Fruit fly (Drosophila melanogaster) whole organism, pupa: ENCODE measurements around the gene CG43336.

Experiments used
- CG10348 ChIP-seq: fragments of 200-800 bp; sonication (Bioruptor generic); IDR thresholded peaks from 2 replicates; pipeline ENCODE4 v1.3.6; 2022; ENCODE audit warnings: missing biosample characterization, missing genetic modification characterization
- CG12605 ChIP-seq: fragments of 200-800 bp; sonication (Bioruptor generic); IDR thresholded peaks from 2 replicates; pipeline ENCODE4 v1.3.6; 2022; ENCODE audit warnings: missing biosample characterization, missing genetic modification characterization
- CG13204 ChIP-seq: fragments of 200-800 bp; sonication (Bioruptor generic); optimal IDR thresholded peaks from 2 replicates; lab custom pipeline; 2018; ENCODE audit warnings: missing biosample characterization, mild to moderate bottlenecking, missing genetic modification characterization, moderate library complexity
- CG14655 ChIP-seq: fragments of 200-800 bp; sonication (Bioruptor generic); optimal IDR thresholded peaks from 3 replicates; lab custom pipeline; 2017; ENCODE audit warnings: mild to moderate bottlenecking, missing biosample characterization, missing genetic modification reagents, missing genetic modification characterization
- CG15710 ChIP-seq: fragments of 200-800 bp; sonication (Bioruptor generic); optimal IDR thresholded peaks from 2 replicates; lab custom pipeline; 2018; ENCODE audit warnings: missing biosample characterization, mild to moderate bottlenecking, missing genetic modification characterization, moderate library complexity
- CG17806 ChIP-seq: fragments of 200-800 bp; sonication (Bioruptor generic); optimal IDR thresholded peaks from 2 replicates; lab custom pipeline; 2018; ENCODE audit warnings: missing biosample characterization, mild to moderate bottlenecking, missing genetic modification characterization, moderate library complexity
- CG32121 ChIP-seq: fragments of 200-800 bp; sonication (Bioruptor generic); IDR thresholded peaks from 2 replicates; pipeline ENCODE4 v1.3.6; 2022; ENCODE audit warnings: missing biosample characterization, missing genetic modification characterization
- CG34367 ChIP-seq: fragments of 200-800 bp; sonication (Bioruptor generic); optimal IDR thresholded peaks from 2 replicates; lab custom pipeline; 2018; ENCODE audit warnings: missing biosample characterization, mild to moderate bottlenecking, missing genetic modification characterization
- CG4496 ChIP-seq: fragments of 200-800 bp; sonication (Bioruptor generic); IDR thresholded peaks from 3 replicates; pipeline ENCODE4 v1.3.6; 2022; ENCODE audit warnings: missing biosample characterization, missing genetic modification characterization
- CG8159 ChIP-seq: fragments of 200-800 bp; sonication (Bioruptor generic); optimal IDR thresholded peaks from 3 replicates; lab custom pipeline; 2018; ENCODE audit warnings: missing biosample characterization, mild to moderate bottlenecking, missing genetic modification characterization, moderate library complexity
- CG8301 ChIP-seq: fragments of 200-800 bp; sonication (Bioruptor generic); optimal IDR thresholded peaks from 2 replicates; lab custom pipeline; 2018; ENCODE audit warnings: missing biosample characterization, mild to moderate bottlenecking, missing genetic modification characterization
- CG9948 ChIP-seq: fragments of 200-800 bp; sonication (Bioruptor generic); optimal IDR thresholded peaks from 2 replicates; lab custom pipeline; 2018; ENCODE audit warnings: missing biosample characterization, mild to moderate bottlenecking, missing genetic modification characterization, moderate library complexity
- D1 ChIP-seq: fragments of 200-800 bp; sonication (Bioruptor generic); optimal IDR thresholded peaks from 2 replicates; lab custom pipeline; 2018; ENCODE audit warnings: missing biosample characterization, mild to moderate bottlenecking, missing genetic modification characterization, moderate library complexity
- EcR ChIP-seq: fragments of 200-800 bp; sonication (Bioruptor generic); optimal IDR thresholded peaks from 3 replicates; lab custom pipeline; 2019; ENCODE audit warnings: missing biosample characterization, missing genetic modification characterization, mild to moderate bottlenecking, moderate library complexity, missing genetic modification reagents
- Ets98B ChIP-seq: fragments of 200-800 bp; sonication (Bioruptor generic); IDR thresholded peaks from 2 replicates; pipeline ENCODE4 v1.3.6; 2022; ENCODE audit warnings: missing biosample characterization, missing genetic modification characterization
- Pif1A ChIP-seq: fragments of 200-800 bp; sonication (Bioruptor generic); optimal IDR thresholded peaks from 3 replicates; lab custom pipeline; 2016; ENCODE audit warnings: missing biosample characterization, missing genetic modification characterization
- Pif1B ChIP-seq: fragments of 200-800 bp; sonication (Bioruptor generic); optimal IDR thresholded peaks from 3 replicates; lab custom pipeline; 2016; ENCODE audit warnings: missing biosample characterization, missing genetic modification characterization
- Snoo ChIP-seq: fragments of 200-800 bp; sonication (Bioruptor generic); optimal IDR thresholded peaks from 3 replicates; lab custom pipeline; 2017; ENCODE audit warnings: missing biosample characterization, mild to moderate bottlenecking, missing genetic modification characterization, inconsistent platforms
- fd96Ca ChIP-seq: fragments of 200-800 bp; sonication (Bioruptor generic); IDR thresholded peaks from 3 replicates; pipeline ENCODE4 v1.3.6; 2022; ENCODE audit warnings: missing biosample characterization, missing genetic modification characterization
- gl ChIP-seq: fragments of 200-800 bp; sonication (Bioruptor generic); optimal IDR thresholded peaks from 2 replicates; lab custom pipeline; 2018; ENCODE audit warnings: missing biosample characterization, mild to moderate bottlenecking, missing genetic modification characterization
- rn ChIP-seq: fragments of 200-800 bp; sonication (Bioruptor generic); IDR thresholded peaks from 2 replicates; pipeline ENCODE4 v1.3.6; 2022; ENCODE audit warnings: missing biosample characterization, missing genetic modification characterization

Gene CG43336

dm6 chr3R:15641320-15641952 lies 4.5 kb downstream of the CG43336 start:
- TF ChIP-seq CG14655 (GFP tag; lab: Kevin White, UChicago) (no peak), CG17806 (tag; lab: Kevin White, UChicago) (no peak), CG34367 (tag; lab: Kevin White, UChicago) (no peak), CG8159 (no peak), D1 (tag; lab: Kevin White, UChicago) (no peak), CG32121 (GFP tag; lab: Robert Waterston, UW) (no peak), CG12605 (no peak), CG15710 (tag; lab: Kevin White, UChicago) (no peak), rn (GFP tag; lab: Robert Waterston, UW) (no peak), CG13204 (GFP tag; lab: Kevin White, UChicago) (no peak), CG10348 (GFP tag; lab: Robert Waterston, UW) (no peak), EcR (GFP tag; lab: Kevin White, UChicago) (no peak), fd96Ca (GFP tag; lab: Robert Waterston, UW) (no peak), Pif1B (no peak), gl (tag; lab: Kevin White, UChicago) (no peak), CG9948 (tag; lab: Kevin White, UChicago) (no peak)
- TF ChIP-seq, all 21 proteins: peak for 0

- peak; percentile 74 for TF ChIP-seq CG4496 (GFP tag; lab: Robert Waterston, UW)
- peak; percentile 87 for TF ChIP-seq Pif1A
- peak; percentile 95 for TF ChIP-seq CG17806 (tag; lab: Kevin White, UChicago)
- peak; percentile 41; the same call in 1 of the 2 replicates for TF ChIP-seq rn (GFP tag; lab: Robert Waterston, UW)
- peak; percentile 57 for TF ChIP-seq CG13204 (GFP tag; lab: Kevin White, UChicago)
- peak; percentile 86 for TF ChIP-seq CG15710 (tag; lab: Kevin White, UChicago)
- peak; percentile 65; the same call in 1 of the 2 replicates for TF ChIP-seq CG12605
- peak; percentile 80 for TF ChIP-seq D1 (tag; lab: Kevin White, UChicago)
- TF ChIP-seq Pif1B, result peak; percentile 77
- no peak for TF ChIP-seq CG10348 (GFP tag; lab: Robert Waterston, UW)
- peak; percentile 81 for TF ChIP-seq CG14655 (GFP tag; lab: Kevin White, UChicago)
- TF ChIP-seq EcR (GFP tag; lab: Kevin White, UChicago), result no peak
- TF ChIP-seq CG9948 (tag; lab: Kevin White, UChicago), result peak; percentile 90
- peak; percentile 79 for TF ChIP-seq CG34367 (tag; lab: Kevin White, UChicago)
- peak; percentile 63; the same call in 2 of the 3 replicates for TF ChIP-seq fd96Ca (GFP tag; lab: Robert Waterston, UW)
- peak; percentile 91 for TF ChIP-seq CG8159
- TF ChIP-seq Snoo (tag; lab: Kevin White, UChicago), result peak; percentile 81
- peak; percentile 66 for TF ChIP-seq CG8301 (tag; lab: Kevin White, UChicago)
- TF ChIP-seq CG32121 (GFP tag; lab: Robert Waterston, UW), result no peak
- TF ChIP-seq Ets98B (GFP tag; lab: Robert Waterston, UW), result peak; percentile 40; the same call in 1 of the 2 replicates
- TF ChIP-seq gl (tag; lab: Kevin White, UChicago), result peak; percentile 86
Measured at dm6 chr3R:15642804-15643203, 5.8 kb downstream of the CG43336 start.

dm6 chr3R:15644733-15645132 lies 7.8 kb downstream of the CG43336 start:
- TF ChIP-seq Pif1A, result peak; percentile 6
- 0 out of 2 replicates have a peak, but pooled peaks have one; percentile 13 for TF ChIP-seq Ets98B (GFP tag; lab: Robert Waterston, UW)
- peak; percentile 56 for TF ChIP-seq CG15710 (tag; lab: Kevin White, UChicago)
- peak; percentile 9 for TF ChIP-seq CG34367 (tag; lab: Kevin White, UChicago)
- TF ChIP-seq CG4496 (GFP tag; lab: Robert Waterston, UW), result peak; percentile 66; the same call in 2 of the 3 replicates
- no peak for TF ChIP-seq CG8301 (tag; lab: Kevin White, UChicago)
- TF ChIP-seq CG10348 (GFP tag; lab: Robert Waterston, UW), result no peak
- TF ChIP-seq Pif1B, result peak; percentile 10
- peak; percentile 47 for TF ChIP-seq CG17806 (tag; lab: Kevin White, UChicago)
- TF ChIP-seq CG9948 (tag; lab: Kevin White, UChicago), result peak; percentile 77
- TF ChIP-seq CG32121 (GFP tag; lab: Robert Waterston, UW), result no peak
- TF ChIP-seq D1 (tag; lab: Kevin White, UChicago), result no peak
- no peak for TF ChIP-seq EcR (GFP tag; lab: Kevin White, UChicago)
- peak; percentile 36 for TF ChIP-seq CG8159
- peak; percentile 41 for TF ChIP-seq Snoo (tag; lab: Kevin White, UChicago)
- peak; percentile 70 for TF ChIP-seq CG14655 (GFP tag; lab: Kevin White, UChicago)
- no peak for TF ChIP-seq gl (tag; lab: Kevin White, UChicago)
- no peak for TF ChIP-seq CG12605
- TF ChIP-seq fd96Ca (GFP tag; lab: Robert Waterston, UW), result peak; percentile 57; the same call in 1 of the 3 replicates
- no peak for TF ChIP-seq rn (GFP tag; lab: Robert Waterston, UW)
- no peak for TF ChIP-seq CG13204 (GFP tag; lab: Kevin White, UChicago)

dm6 chr3R:15646899-15647443 lies 10.0 kb downstream of the CG43336 start:
- TF ChIP-seq D1 (tag; lab: Kevin White, UChicago) (no peak), Pif1B (no peak), Ets98B (GFP tag; lab: Robert Waterston, UW) (no peak), gl (tag; lab: Kevin White, UChicago) (no peak), rn (GFP tag; lab: Robert Waterston, UW) (no peak), CG14655 (GFP tag; lab: Kevin White, UChicago) (no peak), CG32121 (GFP tag; lab: Robert Waterston, UW) (no peak), CG34367 (tag; lab: Kevin White, UChicago) (no peak), CG12605 (no peak), CG4496 (GFP tag; lab: Robert Waterston, UW) (no peak), CG10348 (GFP tag; lab: Robert Waterston, UW) (no peak), CG17806 (tag; lab: Kevin White, UChicago) (no peak), CG8301 (tag; lab: Kevin White, UChicago) (no peak), CG13204 (GFP tag; lab: Kevin White, UChicago) (no peak), CG9948 (tag; lab: Kevin White, UChicago) (no peak), fd96Ca (GFP tag; lab: Robert Waterston, UW) (no peak), Pif1A (no peak), EcR (GFP tag; lab: Kevin White, UChicago) (no peak), CG8159 (no peak)
